Fruit fly (Drosophila melanogaster) whole organism, embryonic: ENCODE measurements around the gene Ts.

Experiments
- CG10267 ChIP-seq: fragments of 200-800 bp; sonication (Bioruptor generic); optimal IDR thresholded peaks from 2 replicates; lab custom pipeline; 2018; ENCODE audit warnings: missing biosample characterization, mild to moderate bottlenecking, missing genetic modification characterization, moderate library complexity
- CG13624 ChIP-seq: fragments of 200-800 bp; sonication (Bioruptor generic); optimal IDR thresholded peaks from 2 replicates; lab custom pipeline; 2016; ENCODE audit warnings: missing biosample characterization, missing genetic modification characterization
- CG13894 ChIP-seq: fragments of 200-800 bp; sonication (Bioruptor generic); optimal IDR thresholded peaks from 3 replicates; lab custom pipeline; 2018; ENCODE audit warnings: missing biosample characterization, mild to moderate bottlenecking, missing genetic modification characterization, moderate library complexity
- CG14710 ChIP-seq: fragments of 200-800 bp; sonication (Bioruptor generic); optimal IDR thresholded peaks from 3 replicates; lab custom pipeline; 2019; ENCODE audit warnings: missing biosample characterization, mild to moderate bottlenecking, missing genetic modification characterization, moderate library complexity
- CG14860 ChIP-seq: fragments of 200-800 bp; sonication (Bioruptor generic); IDR thresholded peaks from 3 replicates; pipeline ENCODE4 v1.3.6; 2022; ENCODE audit warnings: missing biosample characterization, missing genetic modification characterization; ENCODE audit not compliant: partially characterized antibody
- CG15514 ChIP-seq: fragments of 200-800 bp; sonication (Bioruptor generic); optimal IDR thresholded peaks from 3 replicates; lab custom pipeline; 2017; ENCODE audit warnings: missing biosample characterization, missing genetic modification characterization, mild to moderate bottlenecking, moderate library complexity, missing genetic modification reagents
- CG15696 ChIP-seq: fragments of 200-800 bp; sonication (Bioruptor generic); optimal IDR thresholded peaks from 2 replicates; lab custom pipeline; 2019; ENCODE audit warnings: missing biosample characterization, mild to moderate bottlenecking, missing genetic modification characterization, moderate library complexity
- CG16813 ChIP-seq: fragments of 200-800 bp; sonication (Bioruptor generic); IDR thresholded peaks from 3 replicates; pipeline ENCODE4 v1.3.6; 2022; ENCODE audit warnings: missing biosample characterization, missing genetic modification characterization; ENCODE audit not compliant: partially characterized antibody
- CG18619 ChIP-seq: fragments of 200-800 bp; sonication (Bioruptor generic); optimal IDR thresholded peaks from 3 replicates; lab custom pipeline; 2017; ENCODE audit warnings: missing biosample characterization, mild to moderate bottlenecking, missing genetic modification characterization
- CG2129 ChIP-seq: fragments of 200-800 bp; sonication (Bioruptor generic); IDR thresholded peaks from 2 replicates; pipeline ENCODE4 v1.3.6; 2022; ENCODE audit warnings: missing biosample characterization, missing genetic modification characterization; ENCODE audit not compliant: partially characterized antibody
- CG4360 ChIP-seq: fragments of 200-800 bp; sonication (Bioruptor generic); IDR thresholded peaks from 2 replicates; pipeline ENCODE4 v1.3.6; 2022; ENCODE audit warnings: missing biosample characterization, missing genetic modification characterization
- CG4404 ChIP-seq: fragments of 200-800 bp; sonication (Bioruptor generic); IDR thresholded peaks from 2 replicates; pipeline ENCODE4 v1.3.6; 2022; ENCODE audit warnings: missing biosample characterization, missing genetic modification characterization
- CG6683 ChIP-seq: fragments of 200-800 bp; sonication (Bioruptor generic); optimal IDR thresholded peaks from 2 replicates; lab custom pipeline; 2017; ENCODE audit warnings: missing biosample characterization, mild to moderate bottlenecking, missing genetic modification characterization, missing genetic modification reagents
- CG6854 ChIP-seq: fragments of 200-800 bp; sonication (Bioruptor generic); optimal IDR thresholded peaks from 3 replicates; lab custom pipeline; 2017; ENCODE audit warnings: missing biosample characterization, mild to moderate bottlenecking, missing genetic modification characterization
- CG7963 ChIP-seq: fragments of 200-800 bp; sonication (Bioruptor generic); IDR thresholded peaks from 3 replicates; pipeline ENCODE4 v1.3.6; 2022; ENCODE audit warnings: missing biosample characterization, missing genetic modification characterization; ENCODE audit not compliant: partially characterized antibody
- CG7987 ChIP-seq: fragments of 200-800 bp; sonication (Bioruptor generic); optimal IDR thresholded peaks from 2 replicates; lab custom pipeline; 2018; ENCODE audit warnings: missing biosample characterization, mild to moderate bottlenecking, missing genetic modification characterization, moderate library complexity
- CG8281 ChIP-seq: fragments of 200-800 bp; sonication (Bioruptor generic); optimal IDR thresholded peaks from 2 replicates; lab custom pipeline; 2018; ENCODE audit warnings: missing biosample characterization, mild to moderate bottlenecking, missing genetic modification characterization, moderate library complexity
- CG9797 ChIP-seq: fragments of 200-800 bp; sonication (Bioruptor generic); optimal IDR thresholded peaks from 3 replicates; lab custom pipeline; 2018; ENCODE audit warnings: missing biosample characterization, mild to moderate bottlenecking, missing genetic modification characterization
- D19A ChIP-seq: fragments of 200-800 bp; optimal IDR thresholded peaks from 3 replicates; lab custom pipeline; 2019; ENCODE audit warnings: missing biosample characterization, mild to moderate bottlenecking, missing genetic modification characterization, moderate library complexity
- Dll ChIP-seq: fragments of 200-800 bp; sonication (Bioruptor generic); IDR thresholded peaks from 4 replicates; pipeline ENCODE4 v1.3.6; 2022; ENCODE audit warnings: missing biosample characterization, missing genetic modification characterization; ENCODE audit not compliant: partially characterized antibody
- Dp ChIP-seq: fragments of 200-800 bp; sonication (Bioruptor generic); optimal IDR thresholded peaks from 2 replicates; lab custom pipeline; 2018; ENCODE audit warnings: missing biosample characterization, mild to moderate bottlenecking, missing genetic modification characterization, moderate library complexity
- E2f1 ChIP-seq: fragments of 200-800 bp; sonication (Bioruptor generic); IDR thresholded peaks from 2 replicates; pipeline ENCODE4 v1.3.6; 2022; ENCODE audit warnings: missing biosample characterization, missing genetic modification characterization
- E2f2 ChIP-seq: fragments of 200-800 bp; sonication (Bioruptor generic); IDR thresholded peaks from 2 replicates; pipeline ENCODE4 v1.3.6; 2022; ENCODE audit warnings: missing biosample characterization, missing genetic modification characterization
- Ets65A ChIP-seq: fragments of 200-800 bp; sonication (Bioruptor generic); peaks from one replicate; lab custom pipeline; 2016; ENCODE audit warnings: missing biosample characterization, missing genetic modification characterization
- Ets97D ChIP-seq: fragments of 200-800 bp; sonication (Bioruptor generic); optimal IDR thresholded peaks from 3 replicates; lab custom pipeline; 2016; ENCODE audit warnings: missing biosample characterization, missing genetic modification characterization
- H2.0 ChIP-seq: fragments of 200-800 bp; sonication (Bioruptor generic); IDR thresholded peaks from 2 replicates; pipeline ENCODE4 v1.3.6; 2022; ENCODE audit warnings: missing biosample characterization, missing genetic modification characterization
- Hr51 ChIP-seq, 2 experiments: fragments of 200-800 bp; sonication (Bioruptor generic); optimal IDR thresholded peaks; 2 replicates in 1 of 2; 3 replicates in 1 of 2; lab custom pipeline; 2016 to 2018; ENCODE audit warnings: missing biosample characterization in 2 of 2, missing genetic modification characterization in 2 of 2, mild to moderate bottlenecking in 1 of 2, moderate library complexity in 1 of 2
- MESR4 ChIP-seq: fragments of 200-800 bp; sonication (Bioruptor generic); optimal IDR thresholded peaks from 2 replicates; lab custom pipeline; 2018; ENCODE audit warnings: missing biosample characterization, mild to moderate bottlenecking, missing genetic modification characterization, moderate library complexity
- Med ChIP-seq: fragments of 200-800 bp; sonication (Bioruptor generic); peaks from one replicate; lab custom pipeline; 2016; ENCODE audit warnings: missing biosample characterization, missing genetic modification characterization, mild to moderate bottlenecking, inconsistent platforms, moderate library complexity
- Mrtf ChIP-seq: fragments of 200-800 bp; sonication (Bioruptor generic); IDR thresholded peaks from 3 replicates; pipeline ENCODE4 v1.3.6; 2022; ENCODE audit warnings: missing biosample characterization, missing genetic modification characterization
- Myb ChIP-seq: fragments of 200-800 bp; sonication (Bioruptor generic); optimal IDR thresholded peaks from 2 replicates; lab custom pipeline; 2016; ENCODE audit warnings: missing biosample characterization, missing genetic modification characterization
- Pdp1 ChIP-seq, 2 experiments: fragments of 200-800 bp; sonication (Bioruptor generic); optimal IDR thresholded peaks; 3 replicates each; lab custom pipeline; 2016; ENCODE audit warnings: missing biosample characterization in 2 of 2, missing genetic modification characterization in 2 of 2, mild to moderate bottlenecking in 1 of 2, moderate library complexity in 1 of 2
- Scr ChIP-seq: fragments of 200-800 bp; sonication (Bioruptor generic); IDR thresholded peaks from 2 replicates; pipeline ENCODE4 v1.3.6; 2022; ENCODE audit warnings: missing biosample characterization, missing genetic modification characterization; ENCODE audit not compliant: partially characterized antibody
- Xbp1 ChIP-seq: fragments of 200-800 bp; sonication (Bioruptor generic); optimal IDR thresholded peaks from 3 replicates; lab custom pipeline; 2016; ENCODE audit warnings: missing biosample characterization, mild to moderate bottlenecking, missing genetic modification characterization
- ato ChIP-seq: fragments of 200-800 bp; sonication (Bioruptor generic); IDR thresholded peaks from 2 replicates; pipeline ENCODE4 v1.3.6; 2022; ENCODE audit warnings: missing biosample characterization, missing genetic modification characterization; ENCODE audit not compliant: partially characterized antibody
- bowl ChIP-seq: fragments of 200-800 bp; sonication (Bioruptor generic); IDR thresholded peaks from 2 replicates; pipeline ENCODE4 v1.3.6; 2022; ENCODE audit warnings: missing biosample characterization, missing genetic modification characterization
- bsh ChIP-seq, 2 experiments: fragments of 200-800 bp; sonication (Bioruptor generic); optimal IDR thresholded peaks; 2 replicates each; lab custom pipeline; 2017 to 2018; ENCODE audit warnings: mild to moderate bottlenecking in 2 of 2, missing biosample characterization in 2 of 2, missing genetic modification characterization in 2 of 2, moderate library complexity in 1 of 2
- chinmo ChIP-seq: fragments of 200-800 bp; sonication (Bioruptor generic); IDR thresholded peaks from 4 replicates; pipeline ENCODE4 v1.3.6; 2022; ENCODE audit warnings: missing biosample characterization, missing genetic modification characterization; ENCODE audit not compliant: partially characterized antibody
- gem ChIP-seq: fragments of 200-800 bp; sonication (Bioruptor generic); optimal IDR thresholded peaks from 2 replicates; lab custom pipeline; 2019; ENCODE audit warnings: missing biosample characterization, mild to moderate bottlenecking, missing genetic modification characterization, moderate library complexity
- hbn ChIP-seq: fragments of 200-800 bp; sonication (Bioruptor generic); IDR thresholded peaks from 2 replicates; pipeline ENCODE4 v1.3.6; 2022; ENCODE audit warnings: missing biosample characterization, missing genetic modification characterization; ENCODE audit not compliant: partially characterized antibody
- lbe ChIP-seq: fragments of 200-800 bp; sonication (Bioruptor generic); optimal IDR thresholded peaks from 2 replicates; lab custom pipeline; 2016; ENCODE audit warnings: missing biosample characterization, mild to moderate bottlenecking, missing genetic modification characterization
- prd ChIP-seq, 3 experiments: fragments of >200 bp in 2 of 3; fragments of 200-800 bp in 1 of 3; sonication (Bioruptor generic) in 1 of 3; optimal IDR thresholded peaks in 2 of 3; IDR thresholded peaks in 1 of 3; 2 replicates in 2 of 3; 3 replicates in 1 of 3; pipeline versions ENCODE4 v1.3.6 to Lab custom; 2017 to 2022; ENCODE audit warnings: missing biosample characterization in 1 of 3, missing genetic modification characterization in 1 of 3
- sd ChIP-seq: fragments of 200-800 bp; sonication (Bioruptor generic); optimal IDR thresholded peaks from 3 replicates; lab custom pipeline; 2018; ENCODE audit warnings: missing biosample characterization, mild to moderate bottlenecking, missing genetic modification characterization, moderate library complexity
- stc ChIP-seq: fragments of 200-800 bp; sonication (Bioruptor generic); IDR thresholded peaks from 2 replicates; pipeline ENCODE4 v1.3.6; 2022; ENCODE audit warnings: missing biosample characterization, missing genetic modification characterization
- trem ChIP-seq: fragments of 200-800 bp; optimal IDR thresholded peaks from 3 replicates; lab custom pipeline; 2019; ENCODE audit warnings: missing biosample characterization, mild to moderate bottlenecking, missing genetic modification characterization, moderate library complexity
- unc-4 ChIP-seq: fragments of 200-800 bp; sonication (Bioruptor generic); IDR thresholded peaks from 2 replicates; pipeline ENCODE4 v1.3.6; 2022; ENCODE audit warnings: missing biosample characterization, missing genetic modification characterization; ENCODE audit not compliant: partially characterized antibody
- vnd ChIP-seq: fragments of 200-800 bp; sonication (Bioruptor generic); IDR thresholded peaks from 3 replicates; pipeline ENCODE4 v1.3.6; 2022; ENCODE audit warnings: missing biosample characterization, missing genetic modification characterization; ENCODE audit not compliant: partially characterized antibody

Gene Ts

DNA sequence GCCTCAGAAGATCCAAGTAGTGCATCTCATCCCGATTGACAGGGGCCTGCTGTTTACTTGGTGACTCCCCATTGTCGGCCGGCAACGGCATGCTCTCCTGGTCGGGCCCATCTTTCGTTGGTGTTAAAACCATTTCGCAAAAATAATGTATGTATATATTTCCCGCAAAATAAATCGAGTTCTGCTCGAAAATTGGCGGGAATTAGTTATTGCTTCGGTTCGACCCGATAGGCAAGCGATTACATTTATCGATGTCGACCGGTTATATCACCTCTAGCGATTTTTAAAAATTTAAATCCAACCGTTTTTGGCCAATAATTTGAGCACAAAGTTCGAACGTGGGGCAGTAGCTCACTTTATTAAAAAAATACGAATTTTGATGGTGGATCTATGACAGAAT is at the start of gene Ts:
Ts (minus strand) TSS at position 201 of the 400 bp plus-strand sequence.
- TF ChIP-seq CG2129 (GFP tag; lab: Robert Waterston, UW) (peak; percentile 16; the same call in 1 of the 2 replicates), CG6854 (GFP tag; lab: Kevin White, UChicago) (no peak), CG15514 (GFP tag; lab: Kevin White, UChicago) (peak; percentile 56), E2f2 (GFP tag; lab: Robert Waterston, UW) (peak; percentile 92), bowl (GFP tag; lab: Robert Waterston, UW) (no peak), stc (GFP tag; lab: Robert Waterston, UW) (no peak), Xbp1 (GFP tag; lab: Kevin White, UChicago) (no peak), Myb (GFP tag; lab: Kevin White, UChicago) (peak; percentile 97), CG8281 (tag; lab: Kevin White, UChicago) (no peak), CG4404 (GFP tag; lab: Robert Waterston, UW) (no peak), Mrtf (no peak), CG6683 (GFP tag; lab: Kevin White, UChicago) (no peak), CG14710 (peak; percentile 3), prd (optimal IDR thresholded peaks at IDR 0.05; lab: Kevin White, UChicago) (no peak), prd (GFP tag; IDR thresholded peaks at IDR 0.05; lab: Robert Waterston, UW) (no peak), CG7987 (GFP tag; lab: Kevin White, UChicago) (no peak), CG15696 (no peak), bsh (GFP tag; optimal IDR thresholded peaks at IDR 0.05; lab: Kevin White, UChicago) (no peak), Scr (GFP tag; lab: Robert Waterston, UW) (peak; percentile 70), lbe (GFP tag; lab: Kevin White, UChicago) (peak; percentile 32), H2.0 (GFP tag; lab: Robert Waterston, UW) (no peak), Ets65A (GFP tag; lab: Kevin White, UChicago) (no peak), CG4360 (GFP tag; lab: Robert Waterston, UW) (no peak), hbn (GFP tag; lab: Robert Waterston, UW) (peak; percentile 67), CG16813 (GFP tag; lab: Robert Waterston, UW) (peak; percentile 57; the same call in 2 of the 3 replicates), Hr51 (GFP tag; optimal IDR thresholded peaks at IDR 0.05; lab: Kevin White, UChicago) (no peak), CG10267 (tag; lab: Kevin White, UChicago) (peak; percentile 54), CG14860 (GFP tag; lab: Robert Waterston, UW) (peak; percentile 58), Med (GFP tag; lab: Kevin White, UChicago) (peak; percentile 52), unc-4 (GFP tag; lab: Robert Waterston, UW) (peak; percentile 65), CG18619 (GFP tag; lab: Kevin White, UChicago) (no peak), Dp (GFP tag; lab: Kevin White, UChicago) (peak; percentile 91), CG7963 (peak; percentile 63; the same call in 2 of the 3 replicates), vnd (GFP tag; lab: Robert Waterston, UW) (peak; percentile 60; the same call in 2 of the 3 replicates), gem (tag; lab: Kevin White, UChicago) (no peak), Pdp1 (GFP tag; optimal IDR thresholded peaks at IDR 0.05; lab: Kevin White, UChicago) (peak in 1 of 2 experiments; percentile 92), D19A (no peak), CG13624 (no peak), trem (peak; percentile 58), chinmo (GFP tag; lab: Robert Waterston, UW) (0 out of 4 replicates have a peak, but pooled peaks have one; percentile 71), sd (tag; lab: Kevin White, UChicago) (no peak), Dll (GFP tag; lab: Robert Waterston, UW) (peak; percentile 76), E2f1 (peak; percentile 66; the same call in 1 of the 2 replicates), CG9797 (peak; percentile 18), CG13894 (tag; lab: Kevin White, UChicago) (no peak), MESR4 (GFP tag; lab: Kevin White, UChicago) (peak; percentile 30), ato (peak; percentile 83), Ets97D (GFP tag; lab: Kevin White, UChicago) (peak; percentile 60)
